Fruit fly (Drosophila melanogaster): ENCODE measurements around the gene Xrcc2.

Xrcc2 gene

dm6 chrX:18546785-18547184, 46.9 kb downstream of the Xrcc2 start (continued):
- peak; percentile 62 for TF ChIP-seq maf-S (GFP tag; optimal IDR thresholded peaks at IDR 0.05)
- no peak for TF ChIP-seq dimm (GFP tag; IDR thresholded peaks at IDR 0.05)
- TF ChIP-seq CG6791 (GFP tag; IDR thresholded peaks at IDR 0.05; ENCODE audit: partially characterized antibody) = no peak
- peak; percentile 41 for TF ChIP-seq wek (GFP tag; optimal IDR thresholded peaks at IDR 0.05)
- no peak for TF ChIP-seq sim (GFP tag; IDR thresholded peaks at IDR 0.05)
- no peak for TF ChIP-seq HLH4C (GFP tag; IDR thresholded peaks at IDR 0.05; ENCODE audit: partially characterized antibody)
- peak; percentile 50 for TF ChIP-seq Hr3 (GFP tag; optimal IDR thresholded peaks at IDR 0.05)
- peak; percentile 64 for TF ChIP-seq CG10543 (GFP tag; optimal IDR thresholded peaks at IDR 0.05)
- peak; percentile 19 for TF ChIP-seq CG31388 (GFP tag; optimal IDR thresholded peaks at IDR 0.05)
- TF ChIP-seq Camta (GFP tag; optimal IDR thresholded peaks at IDR 0.05) = peak; percentile 54
- TF ChIP-seq CG10209 (GFP tag; optimal IDR thresholded peaks at IDR 0.05) = peak; percentile 53
- no peak for TF ChIP-seq Sin3A (optimal IDR thresholded peaks at IDR 0.05)
- TF ChIP-seq Nf-YC (tag; optimal IDR thresholded peaks at IDR 0.05) = peak; percentile 66
- peak; percentile 82 for TF ChIP-seq zfh1 (GFP tag; IDR thresholded peaks at IDR 0.05)
- TF ChIP-seq luna (GFP tag; optimal IDR thresholded peaks at IDR 0.05) = peak; percentile 33
- no peak for TF ChIP-seq CG2129 (GFP tag; IDR thresholded peaks at IDR 0.05; ENCODE audit: partially characterized antibody)
- TF ChIP-seq Hr39 (optimal IDR thresholded peaks at IDR 0.05) = no peak
- TF ChIP-seq CTCF (GFP tag; optimal IDR thresholded peaks at IDR 0.05) = no peak
- TF ChIP-seq ken (GFP tag; IDR thresholded peaks at IDR 0.05) = peak; percentile 67; the same call in 2 of the 3 replicates
- peak; percentile 26 for TF ChIP-seq dmrt11E (tag; optimal IDR thresholded peaks at IDR 0.05)
- peak; percentile 87 for TF ChIP-seq Ada2b (GFP tag; IDR thresholded peaks at IDR 0.05)
- peak; percentile 78 for TF ChIP-seq rib (GFP tag; IDR thresholded peaks at IDR 0.05)
- TF ChIP-seq pan (optimal IDR thresholded peaks at IDR 0.05) = no peak
- TF ChIP-seq pan (GFP tag; optimal IDR thresholded peaks at IDR 0.05 in 1 of 2, IDR thresholded peaks at IDR 0.05 in 1 of 2) = peak in 1 of 2 experiments; percentile 92
- peak; percentile 82 for TF ChIP-seq CG11093 (GFP tag; IDR thresholded peaks at IDR 0.05)
- peak; percentile 79 for TF ChIP-seq Nf-YA (GFP tag; IDR thresholded peaks at IDR 0.05)
- peak; percentile 46 to 88 for TF ChIP-seq Hr51 (GFP tag; optimal IDR thresholded peaks at IDR 0.05)
- peak; percentile 61 for TF ChIP-seq CG12155 (GFP tag; optimal IDR thresholded peaks at IDR 0.05)
- TF ChIP-seq tap (tag; optimal IDR thresholded peaks at IDR 0.05) = peak; percentile 73
- peak; percentile 87 for TF ChIP-seq Oli (tag; optimal IDR thresholded peaks at IDR 0.05)
- TF ChIP-seq BtbVII (GFP tag; optimal IDR thresholded peaks at IDR 0.05) = peak; percentile 58
- TF ChIP-seq CG1832 (GFP tag; optimal IDR thresholded peaks at IDR 0.05) = no peak
- TF ChIP-seq twi (tag; optimal IDR thresholded peaks at IDR 0.05) = peak; percentile 23
- peak; percentile 43 for TF ChIP-seq CG16815 (GFP tag; optimal IDR thresholded peaks at IDR 0.05)
- peak; percentile 90 for TF ChIP-seq row (GFP tag; IDR thresholded peaks at IDR 0.05)
- peak; percentile 70 for TF ChIP-seq CG12659 (GFP tag; optimal IDR thresholded peaks at IDR 0.05)
- TF ChIP-seq Dp (GFP tag; optimal IDR thresholded peaks at IDR 0.05) = no peak
- TF ChIP-seq B-H1 (GFP tag; IDR thresholded peaks at IDR 0.05) = peak; percentile 77
- no peak for TF ChIP-seq bbx (GFP tag; IDR thresholded peaks at IDR 0.05; ENCODE audit: partially characterized antibody)
- TF ChIP-seq gfzf (GFP tag; optimal IDR thresholded peaks at IDR 0.05) = no peak
- TF ChIP-seq sens (GFP tag) = peak; percentile 94
- TF ChIP-seq Fer1 (GFP tag; optimal IDR thresholded peaks at IDR 0.05) = peak; percentile 76
- TF ChIP-seq CG15514 (GFP tag; optimal IDR thresholded peaks at IDR 0.05) = peak; percentile 59
- TF ChIP-seq cad (GFP tag; optimal IDR thresholded peaks at IDR 0.05) = no peak
- TF ChIP-seq CG5245 (GFP tag; optimal IDR thresholded peaks at IDR 0.05) = peak; percentile 56
- peak; percentile 92 for TF ChIP-seq dysf (GFP tag; IDR thresholded peaks at IDR 0.05)
- peak; percentile 50; the same call in 1 of the 3 replicates for TF ChIP-seq sr (GFP tag; IDR thresholded peaks at IDR 0.05)
- peak; percentile 66 for TF ChIP-seq scrt (GFP tag; optimal IDR thresholded peaks at IDR 0.05)
- 0 out of 2 replicates have a peak, but pooled peaks have one; percentile 12 for TF ChIP-seq Poxn (GFP tag; IDR thresholded peaks at IDR 0.05)
- peak; percentile 34 for TF ChIP-seq kah (GFP tag; optimal IDR thresholded peaks at IDR 0.05)
- peak; percentile 47 for TF ChIP-seq btn (GFP tag; optimal IDR thresholded peaks at IDR 0.05)
- peak; percentile 42 for TF ChIP-seq chn (GFP tag; optimal IDR thresholded peaks at IDR 0.05)

Measured in whole organism, embryonic.